Worm (Caenorhabditis elegans) whole organism, L2 larva: ENCODE measurements around the gene cest-6.

ENCODE experiments used
- C34F6.9 ChIP-seq: fragments of 150-350 bp; optimal IDR thresholded peaks from 2 replicates; lab custom pipeline; 2014; ENCODE audit warnings: missing biosample characterization, missing genetic modification characterization
- F13H6.1 ChIP-seq: sonication (generic microtip); optimal IDR thresholded peaks from 2 replicates; lab custom pipeline; 2016; ENCODE audit warnings: missing genetic modification characterization, missing compliant biosample characterization
- Y55F3AM.14 ChIP-seq: fragments of 200-800 bp; sonication (Bioruptor generic); optimal IDR thresholded peaks from 2 replicates; lab custom pipeline; 2018; ENCODE audit warnings: mild to moderate bottlenecking, missing genetic modification characterization, missing compliant biosample characterization
- aly-2 ChIP-seq: fragments of 150-350 bp; optimal IDR thresholded peaks from 2 replicates; lab custom pipeline; 2014; ENCODE audit warnings: missing biosample characterization, missing genetic modification characterization
- blmp-1 ChIP-seq: sonication (generic microtip); optimal IDR thresholded peaks from 2 replicates; lab custom pipeline; 2017; ENCODE audit warnings: missing genetic modification characterization, mild to moderate bottlenecking, missing compliant biosample characterization, antibody characterized with exemption, moderate library complexity; ENCODE audit not compliant: insufficient read depth
- crh-2 ChIP-seq: sonication (generic microtip); optimal IDR thresholded peaks from 2 replicates; lab custom pipeline; 2017; ENCODE audit warnings: missing biosample characterization, missing genetic modification characterization
- egl-27 ChIP-seq: sonication (generic microtip); optimal IDR thresholded peaks from 3 replicates; lab custom pipeline; 2017; ENCODE audit warnings: missing biosample characterization, missing genetic modification reagents, missing genetic modification characterization
- elt-1 ChIP-seq: fragments of 150-350 bp; optimal IDR thresholded peaks from 2 replicates; lab custom pipeline; 2014; ENCODE audit warnings: missing biosample characterization, missing genetic modification characterization
- elt-3 ChIP-seq: sonication (generic microtip); optimal IDR thresholded peaks from 2 replicates; lab custom pipeline; 2017; ENCODE audit warnings: missing biosample characterization, missing genetic modification characterization
- fos-1 ChIP-seq: fragments of 150-350 bp; optimal IDR thresholded peaks from 2 replicates; lab custom pipeline; 2014; ENCODE audit warnings: missing biosample characterization, missing genetic modification characterization
- gmeb-1 ChIP-seq: fragments of 150-350 bp; optimal IDR thresholded peaks from 2 replicates; lab custom pipeline; 2014; ENCODE audit warnings: missing biosample characterization, missing genetic modification characterization
- lin-11 ChIP-seq: fragments of 150-350 bp; sonication (generic microtip); optimal IDR thresholded peaks from 2 replicates; lab custom pipeline; 2014; ENCODE audit warnings: missing biosample characterization, missing genetic modification characterization, inconsistent platforms, mixed read lengths
- lin-13 ChIP-seq: fragments of 150-350 bp; optimal IDR thresholded peaks from 2 replicates; lab custom pipeline; 2014; ENCODE audit warnings: missing biosample characterization, missing genetic modification reagents, missing genetic modification characterization
- lin-39 ChIP-seq: fragments of 150-350 bp; optimal IDR thresholded peaks from 2 replicates; lab custom pipeline; 2014; ENCODE audit warnings: missing biosample characterization, missing genetic modification reagents, missing genetic modification characterization
- lsy-2 ChIP-seq, 2 experiments: fragments of 150-350 bp in 1 of 2; sonication (generic microtip) in 1 of 2; optimal IDR thresholded peaks; 2 replicates each; lab custom pipeline; 2014 to 2017; ENCODE audit warnings: missing biosample characterization in 2 of 2, missing genetic modification characterization in 2 of 2
- mab-5 ChIP-seq: fragments of 150-350 bp; optimal IDR thresholded peaks from 2 replicates; lab custom pipeline; 2014; ENCODE audit warnings: missing biosample characterization, missing genetic modification characterization
- mdl-1 ChIP-seq, 2 experiments: fragments of 150-350 bp in 1 of 2; sonication (generic microtip) in 1 of 2; optimal IDR thresholded peaks; 2 replicates each; lab custom pipeline; 2017; ENCODE audit warnings: missing biosample characterization in 2 of 2, missing genetic modification characterization in 2 of 2
- nhr-10 ChIP-seq: sonication (generic microtip); optimal IDR thresholded peaks from 2 replicates; lab custom pipeline; 2017; ENCODE audit warnings: missing biosample characterization, missing genetic modification characterization
- nhr-11 ChIP-seq: fragments of 150-350 bp; optimal IDR thresholded peaks from 2 replicates; lab custom pipeline; 2014; ENCODE audit warnings: missing biosample characterization, missing genetic modification characterization
- nhr-129 ChIP-seq: fragments of 150-350 bp; optimal IDR thresholded peaks from 2 replicates; lab custom pipeline; 2014; ENCODE audit warnings: missing biosample characterization, missing genetic modification characterization
- nhr-23 ChIP-seq: fragments of 150-350 bp; optimal IDR thresholded peaks from 2 replicates; lab custom pipeline; 2014; ENCODE audit warnings: missing biosample characterization, missing genetic modification reagents, missing genetic modification characterization
- nhr-237 ChIP-seq: fragments of 150-350 bp; optimal IDR thresholded peaks from 2 replicates; lab custom pipeline; 2014; ENCODE audit warnings: missing biosample characterization, missing genetic modification characterization
- nhr-25 ChIP-seq: fragments of 150-350 bp; sonication (generic microtip); optimal IDR thresholded peaks from 3 replicates; lab custom pipeline; 2014; ENCODE audit warnings: missing biosample characterization, missing genetic modification characterization
- nhr-6 ChIP-seq: fragments of 150-350 bp; optimal IDR thresholded peaks from 2 replicates; lab custom pipeline; 2014; ENCODE audit warnings: missing biosample characterization, missing genetic modification characterization
- skn-1 ChIP-seq: sonication (generic microtip); optimal IDR thresholded peaks from 2 replicates; lab custom pipeline; 2017; ENCODE audit warnings: missing biosample characterization, missing genetic modification characterization
- sma-9 ChIP-seq, 2 experiments: fragments of 150-350 bp in 1 of 2; sonication (generic microtip) in 1 of 2; optimal IDR thresholded peaks; 2 replicates each; lab custom pipeline; 2014 to 2016; ENCODE audit warnings: missing genetic modification characterization in 2 of 2, mild to moderate bottlenecking in 1 of 2, missing biosample characterization in 1 of 2, missing compliant biosample characterization in 1 of 2, missing genetic modification reagents in 1 of 2, moderate library complexity in 1 of 2
- unc-55 ChIP-seq: fragments of 150-350 bp; sonication (generic microtip); optimal IDR thresholded peaks from 3 replicates; lab custom pipeline; 2014; ENCODE audit warnings: missing biosample characterization, missing genetic modification reagents, missing genetic modification characterization
- unc-62 ChIP-seq: fragments of 150-350 bp; optimal IDR thresholded peaks from 2 replicates; lab custom pipeline; 2014; ENCODE audit warnings: missing biosample characterization, missing genetic modification reagents, missing genetic modification characterization
- zag-1 ChIP-seq: fragments of 150-350 bp; optimal IDR thresholded peaks from 2 replicates; lab custom pipeline; 2014; ENCODE audit warnings: missing biosample characterization, missing genetic modification characterization
- ztf-1 ChIP-seq: fragments of 200-800 bp; sonication (Bioruptor generic); conservative IDR thresholded peaks from 2 replicates; pipeline ENCODE4 v1.3.6; 2022; ENCODE audit warnings: missing genetic modification characterization, missing compliant biosample characterization

cest-6 gene

ce11 chrIV:6957341-6957740 is 29.0 kb upstream of the cest-6 start, which contains the start of gene jnk-1:
TSS of gene jnk-1 (plus strand) at chrIV:6957641.
- no peak for TF ChIP-seq nhr-11
- no peak for TF ChIP-seq gmeb-1 (tag; lab: Kevin White, UChicago)
- TF ChIP-seq unc-62, result no peak
- no peak for TF ChIP-seq nhr-10 (tag; lab: Kevin White, UChicago)

ce11 chrIV:6956668-6957067 is 28.4 kb upstream of the cest-6 start:
- TF ChIP-seq nhr-129 (tag; lab: Kevin White, UChicago), result peak; percentile 9
- TF ChIP-seq lsy-2 (tag; optimal IDR thresholded peaks at IDR 0.05; lab: Kevin White, UChicago), result peak in 1 of 2 experiments; percentile 52
- peak; percentile 63 for TF ChIP-seq C34F6.9
- peak; percentile 28 for TF ChIP-seq sma-9 (GFP tag; optimal IDR thresholded peaks at IDR 0.05; lab: Kevin White, UChicago)
- TF ChIP-seq sma-9 (tag; optimal IDR thresholded peaks at IDR 0.05; lab: Kevin White, UChicago), result no peak
- no peak for TF ChIP-seq unc-62
- no peak for TF ChIP-seq fos-1 (tag; lab: Kevin White, UChicago)
- peak; percentile 7 for TF ChIP-seq crh-2 (tag; lab: Kevin White, UChicago)
- TF ChIP-seq zag-1, result peak; percentile 27
- peak in 1 of 2 experiments; percentile 50 for TF ChIP-seq mdl-1 (tag; optimal IDR thresholded peaks at IDR 0.05; lab: Kevin White, UChicago)

ce11 chrIV:6954682-6955081 is 26.4 kb upstream of the cest-6 start:
- peak; percentile 27 for TF ChIP-seq C34F6.9
- no peak for TF ChIP-seq crh-2 (tag; lab: Kevin White, UChicago)
- TF ChIP-seq lin-13 (GFP tag; lab: Kevin White, UChicago), result no peak
- peak; percentile 15 for TF ChIP-seq F13H6.1 (tag; lab: Kevin White, UChicago)
- TF ChIP-seq unc-55 (GFP tag; lab: Kevin White, UChicago), result peak; percentile 88
- no peak for TF ChIP-seq elt-3 (tag; lab: Kevin White, UChicago)
- peak; percentile 45 for TF ChIP-seq sma-9 (GFP tag; optimal IDR thresholded peaks at IDR 0.05; lab: Kevin White, UChicago)
- no peak for TF ChIP-seq sma-9 (tag; optimal IDR thresholded peaks at IDR 0.05; lab: Kevin White, UChicago)
- no peak for TF ChIP-seq nhr-11
- no peak for TF ChIP-seq lin-11 (tag; lab: Kevin White, UChicago)
- peak in 1 of 2 experiments; percentile 37 for TF ChIP-seq lsy-2 (tag; optimal IDR thresholded peaks at IDR 0.05; lab: Kevin White, UChicago)

ce11 chrIV:6951259-6951658 is 22.9 kb upstream of the cest-6 start:
- TF ChIP-seq F13H6.1 (tag; lab: Kevin White, UChicago), result no peak
- no peak for TF ChIP-seq fos-1 (tag; lab: Kevin White, UChicago)
- TF ChIP-seq skn-1 (tag; lab: Kevin White, UChicago), result no peak
- no peak for TF ChIP-seq elt-3 (tag; lab: Kevin White, UChicago)
- TF ChIP-seq nhr-6 (tag; lab: Kevin White, UChicago), result no peak
- TF ChIP-seq unc-62, result no peak
- no peak for TF ChIP-seq crh-2 (tag; lab: Kevin White, UChicago)
- TF ChIP-seq, all 48 proteins: peak for 0

ce11 chrIV:6946832-6947231 is 18.5 kb upstream of the cest-6 start:
- TF ChIP-seq nhr-237 (tag; lab: Kevin White, UChicago) (no peak), F13H6.1 (tag; lab: Kevin White, UChicago) (peak; percentile 48), lsy-2 (tag; optimal IDR thresholded peaks at IDR 0.05; lab: Kevin White, UChicago) (peak in 1 of 2 experiments; percentile 21), nhr-11 (no peak), sma-9 (GFP tag; optimal IDR thresholded peaks at IDR 0.05; lab: Kevin White, UChicago) (peak; percentile 18), sma-9 (tag; optimal IDR thresholded peaks at IDR 0.05; lab: Kevin White, UChicago) (no peak)

ce11 chrIV:6941101-6941500 is 12.8 kb upstream of the cest-6 start:
- TF ChIP-seq aly-2 (tag; lab: Kevin White, UChicago) (no peak), ztf-1 (GFP tag; lab: Robert Waterston, UW) (no peak), mdl-1 (tag; optimal IDR thresholded peaks at IDR 0.05; lab: Kevin White, UChicago) (no peak), lin-39 (no peak), nhr-129 (tag; lab: Kevin White, UChicago) (no peak), blmp-1 (no peak), elt-1 (tag; lab: Kevin White, UChicago) (no peak), gmeb-1 (tag; lab: Kevin White, UChicago) (no peak), F13H6.1 (tag; lab: Kevin White, UChicago) (no peak), lin-13 (GFP tag; lab: Kevin White, UChicago) (no peak), C34F6.9 (no peak), nhr-23 (tag; lab: Kevin White, UChicago) (no peak), nhr-10 (tag; lab: Kevin White, UChicago) (no peak), egl-27 (tag; lab: Kevin White, UChicago) (no peak), nhr-25 (tag; lab: Kevin White, UChicago) (no peak), mab-5 (tag; lab: Kevin White, UChicago) (no peak), unc-62 (no peak), nhr-237 (tag; lab: Kevin White, UChicago) (no peak), Y55F3AM.14 (GFP tag; lab: Kevin White, UChicago) (no peak)
